Worm (Caenorhabditis elegans) whole organism, L3 larva: ENCODE results near the gene eri-1.

ENCODE experiments used
- ama-1 ChIP-seq: fragments of 150-350 bp; optimal IDR thresholded peaks from 2 replicates; lab custom pipeline; 2018
- ceh-82 ChIP-seq: fragments of 150-350 bp; optimal IDR thresholded peaks from 2 replicates; lab custom pipeline; 2014; ENCODE audit warnings: missing biosample characterization, missing genetic modification characterization
- lin-15B ChIP-seq: fragments of 150-350 bp; optimal IDR thresholded peaks from 2 replicates; lab custom pipeline; 2014; ENCODE audit warnings: missing biosample characterization, missing genetic modification characterization
- nhr-77 ChIP-seq: fragments of 150-350 bp; optimal IDR thresholded peaks from 2 replicates; lab custom pipeline; 2014; ENCODE audit warnings: missing biosample characterization, missing genetic modification characterization
- snpc-4 ChIP-seq: fragments of 150-350 bp; optimal IDR thresholded peaks from 2 replicates; lab custom pipeline; 2014; ENCODE audit warnings: missing biosample characterization, missing genetic modification characterization
- unc-62 ChIP-seq: fragments of 150-350 bp; sonication (generic microtip); optimal IDR thresholded peaks from 4 replicates; lab custom pipeline; 2014; ENCODE audit warnings: missing biosample characterization, missing genetic modification reagents, missing genetic modification characterization
- ztf-4 ChIP-seq: fragments of 150-350 bp; optimal IDR thresholded peaks from 2 replicates; lab custom pipeline; 2014; ENCODE audit warnings: missing biosample characterization, missing genetic modification characterization

- no peak for TF ChIP-seq ceh-82
- TF ChIP-seq unc-62 (GFP tag; lab: Kevin White, UChicago): no peak
- TF ChIP-seq lin-15B: no peak
- no peak for TF ChIP-seq snpc-4
- no peak for TF ChIP-seq ama-1 (lab: Kevin White, UChicago)
- no peak for TF ChIP-seq ztf-4 (tag; lab: Kevin White, UChicago)
- no peak for TF ChIP-seq nhr-77
These were observed 20.8 kb upstream of the eri-1 start, which contains the start of gene hum-8 for ce11 chrIV:440509-440908.
